Worm (Caenorhabditis elegans): Measurements from ENCODE around the gene ddn-3.

DNA sequence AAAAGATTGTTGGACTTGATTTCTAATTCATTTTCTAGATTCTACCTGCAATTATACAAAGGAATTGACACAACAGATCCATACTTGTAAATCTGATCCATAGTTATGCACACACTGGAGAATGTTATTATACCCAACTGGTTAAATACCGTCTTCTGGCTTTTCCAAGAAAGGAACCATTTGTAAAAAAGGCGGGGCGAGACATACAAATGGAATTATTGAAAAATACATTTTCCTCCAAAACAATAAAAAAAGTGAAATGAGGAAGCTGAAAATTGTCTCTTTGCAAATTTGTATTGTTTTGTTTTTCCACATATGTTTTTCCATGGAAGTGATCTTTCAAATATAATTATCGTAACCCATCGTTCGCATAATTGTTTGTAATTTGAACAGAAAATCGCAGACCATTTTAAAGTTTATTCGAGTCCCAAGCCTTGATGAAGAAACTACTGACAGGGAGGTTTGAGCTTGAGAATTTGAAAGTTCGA lies 28.7 kb downstream of the ddn-3 start, which contains the start of the genes srt-74 and F40G12.9:
- TF ChIP-seq nhr-25 (tag; optimal IDR thresholded peaks at IDR 0.05) (no peak), ZK546.5 (tag; optimal IDR thresholded peaks at IDR 0.05) (no peak), alr-1 (tag; optimal IDR thresholded peaks at IDR 0.05) (no peak), lin-11 (tag; optimal IDR thresholded peaks at IDR 0.05) (no peak)

All from whole organism, L2 larva.